Worm (Caenorhabditis elegans): Measurements from ENCODE around the gene cyp-33C12.

Gene cyp-33C12

ce11 chrV:2151458-2151857, 52.7 kb downstream of the cyp-33C12 start, which contains the start of gene srbc-24:
srbc-24 (plus strand) TSS chrV:2151758.
- TF ChIP-seq hlh-11 (tag; optimal IDR thresholded peaks at IDR 0.05) (no peak), lin-39 (tag; optimal IDR thresholded peaks at IDR 0.05) (no peak), tra-1 (GFP tag; IDR thresholded peaks at IDR 0.05) (no peak), lsy-2 (tag; optimal IDR thresholded peaks at IDR 0.05) (no peak), zfp-2 (tag; optimal IDR thresholded peaks at IDR 0.05) (no peak), F10B5.3 (tag; optimal IDR thresholded peaks at IDR 0.05) (no peak), nhr-10 (tag; optimal IDR thresholded peaks at IDR 0.05) (no peak), nhr-11 (tag; optimal IDR thresholded peaks at IDR 0.05) (no peak), nhr-111 (GFP tag; optimal IDR thresholded peaks at IDR 0.05) (no peak), F37D6.2 (tag; optimal IDR thresholded peaks at IDR 0.05) (no peak), lir-3 (tag; optimal IDR thresholded peaks at IDR 0.05) (no peak), spr-3 (GFP tag; optimal IDR thresholded peaks at IDR 0.05) (no peak), T26A8.4 (GFP tag; IDR thresholded peaks at IDR 0.05) (no peak), php-3 (GFP tag; IDR thresholded peaks at IDR 0.05) (no peak), mes-2 (tag; optimal IDR thresholded peaks at IDR 0.05; ENCODE audit: poor library complexity, severe bottlenecking) (no peak), duxl-1 (tag; optimal IDR thresholded peaks at IDR 0.05; ENCODE audit: poor library complexity) (no peak), mdt-29 (GFP tag; IDR thresholded peaks at IDR 0.05) (no peak), lim-7 (GFP tag; IDR thresholded peaks at IDR 0.05) (no peak), nhr-41 (GFP tag; IDR thresholded peaks at IDR 0.05) (no peak), unc-62 (GFP tag; optimal IDR thresholded peaks at IDR 0.05 in 1 of 2) (no peak), unc-62 (tag; optimal IDR thresholded peaks at IDR 0.05) (no peak)

Data from whole organism, L4 larva.